Worm (Caenorhabditis elegans) whole organism, young adult: ENCODE data around the gene ecps-2.

Source experiments
- B0019.2 ChIP-seq: fragments of 200-800 bp; sonication (Bioruptor generic); conservative IDR thresholded peaks from 2 replicates; pipeline ENCODE4 v1.3.6; 2022; ENCODE audit warnings: missing genetic modification reagents, missing genetic modification characterization, missing compliant biosample characterization
- B0336.3 ChIP-seq: fragments of 200-800 bp; sonication (Bioruptor generic); IDR thresholded peaks from 2 replicates; pipeline ENCODE4 v1.3.6; 2022; ENCODE audit warnings: missing genetic modification characterization, missing compliant biosample characterization
- F33H1.4 ChIP-seq: fragments of 200-800 bp; sonication (Bioruptor generic); IDR thresholded peaks from 2 replicates; pipeline ENCODE4 v1.3.6; 2022; ENCODE audit warnings: missing genetic modification reagents, missing genetic modification characterization, missing compliant biosample characterization
- F37B4.10 ChIP-seq: fragments of 200-800 bp; sonication (Bioruptor generic); IDR thresholded peaks from 2 replicates; pipeline ENCODE4 v1.3.6; 2022; ENCODE audit warnings: missing genetic modification characterization, missing compliant biosample characterization
- F49E8.2 ChIP-seq: sonication (generic microtip); optimal IDR thresholded peaks from 3 replicates; lab custom pipeline; 2017; ENCODE audit warnings: missing genetic modification characterization, mild to moderate bottlenecking, missing compliant biosample characterization, antibody characterized with exemption, moderate library complexity; ENCODE audit not compliant: insufficient read depth
- F57A8.1 ChIP-seq: fragments of 200-800 bp; sonication (Bioruptor generic); optimal IDR thresholded peaks from 2 replicates; lab custom pipeline; 2018; ENCODE audit warnings: mild to moderate bottlenecking, missing genetic modification characterization, moderate library complexity, missing compliant biosample characterization
- F57C9.4 ChIP-seq: sonication (generic microtip); optimal IDR thresholded peaks from 2 replicates; lab custom pipeline; 2017; ENCODE audit warnings: mild to moderate bottlenecking, missing genetic modification characterization, missing compliant biosample characterization
- K11D2.4 ChIP-seq: fragments of 200-800 bp; sonication (Bioruptor generic); IDR thresholded peaks from 2 replicates; pipeline ENCODE4 v1.3.6; 2022; ENCODE audit warnings: missing genetic modification reagents, missing genetic modification characterization, missing compliant biosample characterization
- T07F8.4 ChIP-seq: sonication (generic microtip); optimal IDR thresholded peaks from 2 replicates; lab custom pipeline; 2016; ENCODE audit warnings: mild to moderate bottlenecking, missing genetic modification characterization, moderate library complexity, missing compliant biosample characterization
- T26A5.8 ChIP-seq: sonication (generic microtip); optimal IDR thresholded peaks from 2 replicates; lab custom pipeline; 2016; ENCODE audit warnings: missing genetic modification characterization, missing compliant biosample characterization
- Y53G8AR.9 ChIP-seq: fragments of 200-800 bp; sonication (Bioruptor generic); conservative IDR thresholded peaks from 2 replicates; pipeline ENCODE4 v1.3.6; 2022; ENCODE audit warnings: missing genetic modification reagents, missing genetic modification characterization, missing compliant biosample characterization
- akir-1 ChIP-seq: fragments of 200-800 bp; sonication (Bioruptor generic); optimal IDR thresholded peaks from 2 replicates; lab custom pipeline; 2018; ENCODE audit warnings: mild to moderate bottlenecking, missing genetic modification characterization, moderate library complexity, missing compliant biosample characterization
- ama-1 ChIP-seq, 3 experiments: fragments of 150-350 bp in 1 of 3; sonication (generic microtip) in 2 of 3; optimal IDR thresholded peaks; 2 replicates each; lab custom pipeline; 2014 to 2018; ENCODE audit warnings: missing biosample characterization in 2 of 3, missing genetic modification characterization in 2 of 3, missing genetic modification reagents in 2 of 3
- aptf-2 ChIP-seq: fragments of 200-800 bp; sonication (Bioruptor generic); conservative IDR thresholded peaks from 2 replicates; pipeline ENCODE4 v1.3.6; 2022; ENCODE audit warnings: missing genetic modification reagents, missing genetic modification characterization, missing compliant biosample characterization
- athp-1 ChIP-seq: sonication (generic microtip); optimal IDR thresholded peaks from 2 replicates; lab custom pipeline; 2017; ENCODE audit warnings: mild to moderate bottlenecking, missing genetic modification characterization, missing compliant biosample characterization
- attf-5 ChIP-seq: fragments of 200-800 bp; sonication (Bioruptor generic); optimal IDR thresholded peaks from 2 replicates; lab custom pipeline; 2018; ENCODE audit warnings: mild to moderate bottlenecking, missing genetic modification characterization, missing compliant biosample characterization
- ccch-3 ChIP-seq: fragments of 200-800 bp; sonication (Bioruptor generic); optimal IDR thresholded peaks from 2 replicates; lab custom pipeline; 2018; ENCODE audit warnings: mild to moderate bottlenecking, missing genetic modification characterization, missing compliant biosample characterization
- cebp-2 ChIP-seq: fragments of 200-800 bp; sonication (Bioruptor generic); IDR thresholded peaks from 2 replicates; pipeline ENCODE4 v1.3.6; 2022; ENCODE audit warnings: missing genetic modification characterization, missing compliant biosample characterization
- ceh-58 ChIP-seq: fragments of 200-800 bp; sonication (Bioruptor generic); IDR thresholded peaks from 2 replicates; pipeline ENCODE4 v1.3.6; 2022; ENCODE audit warnings: missing genetic modification characterization, missing compliant biosample characterization
- egl-44 ChIP-seq: fragments of 200-800 bp; sonication (Bioruptor generic); IDR thresholded peaks from 2 replicates; pipeline ENCODE4 v1.3.6; 2022; ENCODE audit warnings: missing genetic modification reagents, missing genetic modification characterization, missing compliant biosample characterization
- ets-4 ChIP-seq: fragments of 200-800 bp; sonication (Bioruptor generic); optimal IDR thresholded peaks from 2 replicates; lab custom pipeline; 2018; ENCODE audit warnings: mild to moderate bottlenecking, missing genetic modification characterization, missing compliant biosample characterization
- hmg-1.2 ChIP-seq: fragments of 200-800 bp; sonication (Bioruptor generic); IDR thresholded peaks from 2 replicates; pipeline ENCODE4 v1.3.6; 2022; ENCODE audit warnings: missing genetic modification reagents, missing genetic modification characterization, missing compliant biosample characterization
- hmg-20 ChIP-seq: fragments of 200-800 bp; sonication (Bioruptor generic); IDR thresholded peaks from 2 replicates; pipeline ENCODE4 v1.3.6; 2022; ENCODE audit warnings: missing genetic modification reagents, missing genetic modification characterization, missing compliant biosample characterization
- hrde-1 ChIP-seq: sonication (generic microtip); optimal IDR thresholded peaks from 2 replicates; lab custom pipeline; 2016; ENCODE audit warnings: missing genetic modification characterization, mild to moderate bottlenecking, missing compliant biosample characterization, moderate library complexity, missing genotype, missing genetic modification reagents, borderline replicate concordance
- hsf-1 ChIP-seq: fragments of 200-800 bp; sonication (Bioruptor generic); IDR thresholded peaks from 2 replicates; pipeline ENCODE4 v1.3.6; 2022; ENCODE audit warnings: missing genetic modification reagents, missing genetic modification characterization, missing compliant biosample characterization
- lin-35 ChIP-seq, 3 experiments: fragments of 150-350 bp in 2 of 3; sonication (generic microtip) in 1 of 3; optimal IDR thresholded peaks; 2 replicates each; lab custom pipeline; 2014 to 2018; ENCODE audit warnings: missing biosample characterization in 3 of 3, missing genetic modification characterization in 3 of 3, missing genetic modification reagents in 3 of 3
- lin-54 ChIP-seq: fragments of 200-800 bp; sonication (Bioruptor generic); optimal IDR thresholded peaks from 2 replicates; lab custom pipeline; 2018; ENCODE audit warnings: mild to moderate bottlenecking, missing genetic modification characterization, missing compliant biosample characterization
- madf-3 ChIP-seq: fragments of 200-800 bp; sonication (Bioruptor generic); IDR thresholded peaks from 2 replicates; pipeline ENCODE4 v1.3.6; 2022; ENCODE audit warnings: missing genetic modification reagents, missing genetic modification characterization, missing compliant biosample characterization
- madf-6 ChIP-seq: fragments of 200-800 bp; sonication (Bioruptor generic); IDR thresholded peaks from 2 replicates; pipeline ENCODE4 v1.3.6; 2022; ENCODE audit warnings: missing genetic modification reagents, missing genetic modification characterization, missing compliant biosample characterization
- mes-4 ChIP-seq: sonication (generic microtip); optimal IDR thresholded peaks from 2 replicates; lab custom pipeline; 2016; ENCODE audit warnings: missing genotype, missing genetic modification characterization, missing compliant biosample characterization
- nfya-1 ChIP-seq: sonication (generic microtip); optimal IDR thresholded peaks from 2 replicates; lab custom pipeline; 2017; ENCODE audit warnings: antibody characterized with exemption, missing compliant biosample characterization, missing genetic modification characterization, borderline replicate concordance; ENCODE audit not compliant: insufficient read depth
- nhr-120 ChIP-seq: fragments of 200-800 bp; sonication (Bioruptor generic); IDR thresholded peaks from 2 replicates; pipeline ENCODE4 v1.3.6; 2022; ENCODE audit warnings: missing genetic modification characterization, missing compliant biosample characterization
- nhr-27 ChIP-seq: fragments of 200-800 bp; sonication (Bioruptor generic); optimal IDR thresholded peaks from 2 replicates; lab custom pipeline; 2018; ENCODE audit warnings: mild to moderate bottlenecking, missing genetic modification characterization, moderate library complexity, missing compliant biosample characterization
- pbrm-1 ChIP-seq: fragments of 200-800 bp; sonication (Bioruptor generic); IDR thresholded peaks from 2 replicates; pipeline ENCODE4 v1.3.6; 2022; ENCODE audit warnings: missing genetic modification reagents, missing genetic modification characterization, missing compliant biosample characterization
- pha-4 ChIP-seq: fragments of 150-350 bp; sonication (generic microtip); optimal IDR thresholded peaks from 2 replicates; lab custom pipeline; 2014; ENCODE audit warnings: missing biosample characterization, missing genetic modification reagents, missing genetic modification characterization
- rcor-1 ChIP-seq: fragments of 200-800 bp; sonication (Bioruptor generic); IDR thresholded peaks from 2 replicates; pipeline ENCODE4 v1.3.6; 2022; ENCODE audit warnings: missing genetic modification reagents, missing genetic modification characterization, missing compliant biosample characterization
- snpc-1.1 ChIP-seq: sonication (generic microtip); optimal IDR thresholded peaks from 2 replicates; lab custom pipeline; 2017; ENCODE audit warnings: missing genetic modification characterization, mild to moderate bottlenecking, missing compliant biosample characterization, antibody characterized with exemption, moderate library complexity, missing genotype, missing genetic modification reagents; ENCODE audit not compliant: insufficient read depth
- snpc-1.3 ChIP-seq: sonication (generic microtip); optimal IDR thresholded peaks from 2 replicates; lab custom pipeline; 2017; ENCODE audit warnings: missing genetic modification characterization, mild to moderate bottlenecking, missing compliant biosample characterization, antibody characterized with exemption, moderate library complexity, missing genotype, missing genetic modification reagents; ENCODE audit not compliant: insufficient read depth
- snpc-4 ChIP-seq, 5 experiments: fragments of 150-350 bp in 1 of 5; sonication (generic microtip) in 4 of 5; optimal IDR thresholded peaks; 2 replicates each; lab custom pipeline; 2014 to 2018; ENCODE audit warnings: missing genetic modification characterization in 5 of 5, missing biosample characterization in 3 of 5, antibody characterized with exemption in 2 of 5, mild to moderate bottlenecking in 2 of 5, missing compliant biosample characterization in 2 of 5, missing genotype in 2 of 5, moderate library complexity in 2 of 5, missing genetic modification reagents in 1 of 5
- tbp1 ChIP-seq: fragments of 200-800 bp; sonication (Bioruptor generic); optimal IDR thresholded peaks from 2 replicates; lab custom pipeline; 2018; ENCODE audit warnings: mild to moderate bottlenecking, missing genetic modification characterization, missing compliant biosample characterization
- tbx-9 ChIP-seq: sonication (generic microtip); optimal IDR thresholded peaks from 2 replicates; lab custom pipeline; 2016; ENCODE audit warnings: borderline replicate concordance, missing genetic modification characterization, inconsistent platforms, missing compliant biosample characterization
- zim-3 ChIP-seq: sonication (generic microtip); optimal IDR thresholded peaks from 2 replicates; lab custom pipeline; 2017; ENCODE audit warnings: mild to moderate bottlenecking, missing genetic modification characterization, moderate library complexity, missing compliant biosample characterization
- ztf-18 ChIP-seq: sonication (generic microtip); optimal IDR thresholded peaks from 2 replicates; lab custom pipeline; 2016; ENCODE audit warnings: missing genotype, mild to moderate bottlenecking, missing genetic modification characterization, missing compliant biosample characterization
- ztf-26 ChIP-seq: sonication (generic microtip); optimal IDR thresholded peaks from 2 replicates; lab custom pipeline; 2017; ENCODE audit warnings: missing genetic modification characterization, missing compliant biosample characterization
- ztf-3 ChIP-seq: fragments of 200-800 bp; sonication (Bioruptor generic); optimal IDR thresholded peaks from 2 replicates; lab custom pipeline; 2018; ENCODE audit warnings: mild to moderate bottlenecking, missing genetic modification characterization, missing compliant biosample characterization
- ztf-6 ChIP-seq: fragments of 200-800 bp; sonication (Bioruptor generic); IDR thresholded peaks from 2 replicates; pipeline ENCODE4 v1.3.6; 2022; ENCODE audit warnings: missing genetic modification reagents, missing genetic modification characterization, missing compliant biosample characterization

Gene ecps-2

DNA sequence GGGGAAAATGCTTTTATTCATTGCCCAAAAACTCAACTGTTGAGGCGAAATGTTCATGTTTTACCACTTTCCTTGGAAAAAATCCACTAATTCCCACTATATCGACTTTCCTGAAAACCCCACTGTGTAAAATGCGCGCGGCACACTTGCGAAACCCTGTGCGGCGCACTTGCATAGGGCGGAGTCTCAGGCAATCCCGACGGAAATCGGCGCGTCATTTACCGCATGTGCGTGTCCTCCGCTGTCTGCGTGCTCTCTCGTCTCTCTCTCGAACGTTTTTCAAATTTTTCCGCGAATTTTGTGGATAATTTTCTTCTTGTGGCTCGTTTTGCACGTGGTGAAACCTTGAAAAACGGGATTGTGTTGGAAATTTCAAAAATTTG, 18.3 kb downstream of the ecps-2 start, which contains the start of gene atx-2 (continued):
- TF ChIP-seq F33H1.4 (GFP tag; lab: Robert Waterston, UW) = peak; percentile 71
- TF ChIP-seq ceh-58 = 0 out of 2 replicates have a peak, but pooled peaks have one; percentile 64
- TF ChIP-seq B0336.3 (GFP tag; lab: Robert Waterston, UW) = peak; percentile 86
- TF ChIP-seq hrde-1 (tag; lab: Kevin White, UChicago) = peak; percentile 88
- TF ChIP-seq ztf-26 (tag; lab: Kevin White, UChicago) = peak; percentile 61
- TF ChIP-seq snpc-1.1 (tag; lab: Kevin White, UChicago) = peak; percentile 71
- peak; percentile 50; the same call in 1 of the 2 replicates for TF ChIP-seq B0019.2 (GFP tag; lab: Robert Waterston, UW)
- TF ChIP-seq aptf-2 = peak; percentile 80
- TF ChIP-seq tbx-9 (tag; lab: Kevin White, UChicago) = no peak
- peak; percentile 92 for TF ChIP-seq egl-44 (GFP tag; lab: Robert Waterston, UW)
- no peak for TF ChIP-seq mes-4
- peak; percentile 83 for TF ChIP-seq hmg-20 (GFP tag; lab: Robert Waterston, UW)
- TF ChIP-seq attf-5 (GFP tag; lab: Kevin White, UChicago) = peak; percentile 99
- no peak for TF ChIP-seq F57A8.1
- TF ChIP-seq ama-1 (optimal IDR thresholded peaks at IDR 0.05; lab: Kevin White, UChicago) = no peak
- peak in 1 of 2 experiments; percentile 27 for TF ChIP-seq ama-1 (GFP tag; optimal IDR thresholded peaks at IDR 0.05; lab: Kevin White, UChicago)
- TF ChIP-seq snpc-1.3 (tag; lab: Kevin White, UChicago) = peak; percentile 58
- no peak for TF ChIP-seq ccch-3 (GFP tag; lab: Kevin White, UChicago)
- TF ChIP-seq hmg-1.2 = peak; percentile 83
- TF ChIP-seq K11D2.4 = peak; percentile 91
- TF ChIP-seq F49E8.2 (tag; lab: Kevin White, UChicago) = peak; percentile 86
- 0 out of 2 replicates have a peak, but pooled peaks have one; percentile 76 for TF ChIP-seq ztf-6
- TF ChIP-seq snpc-4 (GFP tag; optimal IDR thresholded peaks at IDR 0.05; lab: Kevin White, UChicago) = peak; percentile 69
- peak; percentile 6 to 84 (median 62) for TF ChIP-seq snpc-4 (tag; optimal IDR thresholded peaks at IDR 0.05; lab: Kevin White, UChicago)
- peak in 2 of 3 experiments; percentile 70 to 80 for TF ChIP-seq lin-35 (GFP tag; optimal IDR thresholded peaks at IDR 0.05; lab: Kevin White, UChicago)
- TF ChIP-seq zim-3 (tag; lab: Kevin White, UChicago) = peak; percentile 93
- TF ChIP-seq nhr-120 (GFP tag; lab: Robert Waterston, UW) = no peak
- TF ChIP-seq ztf-18 (tag; lab: Kevin White, UChicago) = peak; percentile 72
- TF ChIP-seq nfya-1 (tag; lab: Kevin White, UChicago) = no peak
- peak; percentile 92 for TF ChIP-seq madf-3
- TF ChIP-seq T07F8.4 (tag; lab: Kevin White, UChicago) = peak; percentile 1
- peak; percentile 69; the same call in 1 of the 2 replicates for TF ChIP-seq hsf-1 (GFP tag; lab: Robert Waterston, UW)
- peak; percentile 74; the same call in 1 of the 2 replicates for TF ChIP-seq cebp-2
- TF ChIP-seq ets-4 (GFP tag; lab: Kevin White, UChicago) = peak; percentile 88
- TF ChIP-seq akir-1 (GFP tag; lab: Kevin White, UChicago) = peak; percentile 47
- no peak for TF ChIP-seq F57C9.4 (tag; lab: Kevin White, UChicago)
- TF ChIP-seq pbrm-1 (GFP tag; lab: Robert Waterston, UW) = peak; percentile 95
- no peak for TF ChIP-seq ztf-3
- peak; percentile 87 for TF ChIP-seq Y53G8AR.9
- peak; percentile 72 for TF ChIP-seq tbp1 (GFP tag; lab: Kevin White, UChicago)
- peak; percentile 91 for TF ChIP-seq lin-54
- peak; percentile 64 for TF ChIP-seq T26A5.8 (tag; lab: Kevin White, UChicago)
- 0 out of 2 replicates have a peak, but pooled peaks have one; percentile 87 for TF ChIP-seq F37B4.10 (GFP tag; lab: Robert Waterston, UW)
- no peak for TF ChIP-seq pha-4 (tag; lab: Kevin White, UChicago)
- no peak for TF ChIP-seq nhr-27 (tag; lab: Kevin White, UChicago)
- peak; percentile 89 for TF ChIP-seq madf-6 (GFP tag; lab: Robert Waterston, UW)
- peak; percentile 91 for TF ChIP-seq rcor-1 (GFP tag; lab: Robert Waterston, UW)
- peak; percentile 96 for TF ChIP-seq athp-1
